Worm (Caenorhabditis elegans) whole organism, L4 larva: ENCODE results near the gene Y58A7A.1.

Experiments
- F37D6.2 ChIP-seq: sonication (generic microtip); optimal IDR thresholded peaks from 2 replicates; lab custom pipeline; 2016; ENCODE audit warnings: mild to moderate bottlenecking, missing genetic modification characterization, missing compliant biosample characterization
- R02D3.7 ChIP-seq: fragments of 150-350 bp; sonication (generic microtip); optimal IDR thresholded peaks from 3 replicates; lab custom pipeline; 2014; ENCODE audit warnings: missing biosample characterization, missing genetic modification characterization
- T26A8.4 ChIP-seq: fragments of 200-800 bp; sonication (Bioruptor generic); IDR thresholded peaks from 2 replicates; pipeline ENCODE4 v1.3.6; 2022; ENCODE audit warnings: missing genetic modification characterization, missing compliant biosample characterization
- Y48G9A.11 ChIP-seq: fragments of 200-800 bp; sonication (Bioruptor generic); IDR thresholded peaks from 2 replicates; pipeline ENCODE4 v1.3.6; 2022; ENCODE audit warnings: missing genetic modification reagents, missing genetic modification characterization, missing compliant biosample characterization
- Y5F2A.4 ChIP-seq: fragments of 200-800 bp; sonication (Bioruptor generic); optimal IDR thresholded peaks from 2 replicates; lab custom pipeline; 2018; ENCODE audit warnings: mild to moderate bottlenecking, missing genetic modification characterization, missing compliant biosample characterization
- Y75B8A.6 ChIP-seq: fragments of 200-800 bp; sonication (Bioruptor generic); IDR thresholded peaks from 2 replicates; pipeline ENCODE4 v1.3.6; 2022; ENCODE audit warnings: missing genetic modification reagents, missing genetic modification characterization, missing compliant biosample characterization
- ZK337.2 ChIP-seq: fragments of 200-800 bp; sonication (Bioruptor generic); IDR thresholded peaks from 2 replicates; pipeline ENCODE4 v1.3.6; 2022; ENCODE audit warnings: missing genetic modification reagents, missing genetic modification characterization, missing compliant biosample characterization
- ZK546.5 ChIP-seq, 2 experiments: sonication (generic microtip); optimal IDR thresholded peaks; 2 replicates each; lab custom pipeline; 2017; ENCODE audit warnings: missing biosample characterization in 2 of 2, missing genetic modification characterization in 2 of 2
- ama-1 ChIP-seq: fragments of 150-350 bp; optimal IDR thresholded peaks from 2 replicates; lab custom pipeline; 2014; ENCODE audit warnings: inconsistent platforms, mixed read lengths
- ceh-28 ChIP-seq: fragments of 150-350 bp; optimal IDR thresholded peaks from 2 replicates; lab custom pipeline; 2014; ENCODE audit warnings: missing biosample characterization, missing genetic modification reagents, missing genetic modification characterization
- ceh-44 ChIP-seq: fragments of 200-800 bp; sonication (Bioruptor generic); IDR thresholded peaks from 2 replicates; pipeline ENCODE4 v1.3.6; 2022; ENCODE audit warnings: missing genetic modification reagents, missing genetic modification characterization, missing compliant biosample characterization
- ces-1 ChIP-seq: fragments of 150-350 bp; sonication (generic microtip); optimal IDR thresholded peaks from 4 replicates; lab custom pipeline; 2014; ENCODE audit warnings: missing biosample characterization, missing genetic modification reagents, missing genetic modification characterization
- cey-2 ChIP-seq: sonication (generic microtip); optimal IDR thresholded peaks from 3 replicates; lab custom pipeline; 2017; ENCODE audit warnings: missing genetic modification characterization, mild to moderate bottlenecking, missing compliant biosample characterization, antibody characterized with exemption, borderline replicate concordance; ENCODE audit not compliant: insufficient read depth
- ctbp-1 ChIP-seq: fragments of 200-800 bp; sonication (Bioruptor generic); IDR thresholded peaks from 2 replicates; pipeline ENCODE4 v1.3.6; 2022; ENCODE audit warnings: missing genetic modification reagents, missing genetic modification characterization, missing compliant biosample characterization
- daf-16 ChIP-seq, 3 experiments: sonication (generic microtip); optimal IDR thresholded peaks; 2 replicates each; lab custom pipeline; 2016 to 2017; ENCODE audit warnings: missing genetic modification characterization in 3 of 3, missing genetic modification reagents in 3 of 3, mild to moderate bottlenecking in 2 of 3, missing compliant biosample characterization in 2 of 3, missing biosample characterization in 1 of 3, moderate library complexity in 1 of 3
- daf-19 ChIP-seq: fragments of 200-800 bp; sonication (Bioruptor generic); conservative IDR thresholded peaks from 2 replicates; pipeline ENCODE4 v1.3.6; 2022; ENCODE audit warnings: missing genetic modification characterization, missing compliant biosample characterization
- dmd-6 ChIP-seq: fragments of 200-800 bp; sonication (Bioruptor generic); IDR thresholded peaks from 2 replicates; pipeline ENCODE4 v1.3.6; 2022; ENCODE audit warnings: missing genetic modification reagents, missing genetic modification characterization, missing compliant biosample characterization
- dmd-9 ChIP-seq: fragments of 200-800 bp; sonication (Bioruptor generic); IDR thresholded peaks from 2 replicates; pipeline ENCODE4 v1.3.6; 2022; ENCODE audit warnings: missing genetic modification reagents, missing genetic modification characterization, missing compliant biosample characterization
- dpl-1 ChIP-seq: fragments of 150-350 bp; optimal IDR thresholded peaks from 2 replicates; lab custom pipeline; 2014; ENCODE audit warnings: missing biosample characterization, missing genetic modification reagents, missing genetic modification characterization
- duxl-1 ChIP-seq: sonication (generic microtip); optimal IDR thresholded peaks from 2 replicates; lab custom pipeline; 2016; ENCODE audit warnings: mild to moderate bottlenecking, missing genetic modification characterization, moderate library complexity, missing compliant biosample characterization; ENCODE audit not compliant: poor library complexity
- egl-27 ChIP-seq: sonication (generic microtip); optimal IDR thresholded peaks from 3 replicates; lab custom pipeline; 2017; ENCODE audit warnings: missing biosample characterization, missing genetic modification reagents, missing genetic modification characterization
- hif-1 ChIP-seq, 2 experiments: sonication (generic microtip); optimal IDR thresholded peaks; 2 replicates each; lab custom pipeline; 2016 to 2017; ENCODE audit warnings: missing compliant biosample characterization in 2 of 2, missing genetic modification characterization in 2 of 2, missing genetic modification reagents in 2 of 2, missing genotype in 2 of 2, mild to moderate bottlenecking in 1 of 2
- lin-1 ChIP-seq: fragments of 200-800 bp; sonication (Bioruptor generic); IDR thresholded peaks from 2 replicates; pipeline ENCODE4 v1.3.6; 2022; ENCODE audit warnings: missing genetic modification reagents, missing genetic modification characterization, missing compliant biosample characterization
- lin-13 ChIP-seq: fragments of 150-350 bp; optimal IDR thresholded peaks from 2 replicates; lab custom pipeline; 2014; ENCODE audit warnings: missing biosample characterization, missing genetic modification reagents, missing genetic modification characterization
- lir-3 ChIP-seq: sonication (generic microtip); optimal IDR thresholded peaks from 2 replicates; lab custom pipeline; 2016; ENCODE audit warnings: mild to moderate bottlenecking, missing genetic modification characterization, missing compliant biosample characterization
- lsy-2 ChIP-seq, 2 experiments: fragments of 150-350 bp in 1 of 2; sonication (generic microtip) in 1 of 2; optimal IDR thresholded peaks; 2 replicates each; lab custom pipeline; 2014 to 2017; ENCODE audit warnings: missing biosample characterization in 2 of 2, missing genetic modification characterization in 2 of 2
- mdl-1 ChIP-seq, 2 experiments: fragments of 150-350 bp in 1 of 2; sonication (generic microtip) in 1 of 2; optimal IDR thresholded peaks; 2 replicates each; lab custom pipeline; 2014 to 2017; ENCODE audit warnings: missing biosample characterization in 2 of 2, missing genetic modification characterization in 2 of 2
- mxl-2 ChIP-seq: fragments of 200-800 bp; sonication (Bioruptor generic); conservative IDR thresholded peaks from 2 replicates; pipeline ENCODE4 v1.3.6; 2022; ENCODE audit warnings: missing genetic modification reagents, missing genetic modification characterization, missing compliant biosample characterization
- nhr-102 ChIP-seq: sonication (generic microtip); optimal IDR thresholded peaks from 2 replicates; lab custom pipeline; 2016; ENCODE audit warnings: mild to moderate bottlenecking, missing genetic modification characterization, moderate library complexity, missing compliant biosample characterization
- nhr-11 ChIP-seq: fragments of 150-350 bp; optimal IDR thresholded peaks from 2 replicates; lab custom pipeline; 2014; ENCODE audit warnings: missing biosample characterization, missing genetic modification characterization
- nhr-111 ChIP-seq: fragments of 200-800 bp; sonication (Bioruptor generic); optimal IDR thresholded peaks from 2 replicates; lab custom pipeline; 2018; ENCODE audit warnings: mild to moderate bottlenecking, missing genetic modification characterization, missing compliant biosample characterization
- nhr-25 ChIP-seq: sonication (generic microtip); optimal IDR thresholded peaks from 2 replicates; lab custom pipeline; 2017; ENCODE audit warnings: missing genetic modification characterization, mild to moderate bottlenecking, missing compliant biosample characterization, antibody characterized with exemption, moderate library complexity, borderline replicate concordance; ENCODE audit not compliant: insufficient read depth
- nhr-28 ChIP-seq: fragments of 150-350 bp; optimal IDR thresholded peaks from 2 replicates; lab custom pipeline; 2014; ENCODE audit warnings: missing biosample characterization, missing genetic modification characterization
- nhr-42 ChIP-seq: fragments of 200-800 bp; sonication (Bioruptor generic); IDR thresholded peaks from 2 replicates; pipeline ENCODE4 v1.3.6; 2022; ENCODE audit warnings: missing genetic modification characterization, missing compliant biosample characterization
- pha-4 ChIP-seq, 2 experiments: fragments of 150-350 bp in 1 of 2; fragments of 200-800 bp in 1 of 2; sonication (Bioruptor generic) in 1 of 2; IDR thresholded peaks in 1 of 2; optimal IDR thresholded peaks in 1 of 2; 2 replicates each; pipeline versions ENCODE4 v1.3.6 to Lab custom; 2014 to 2022; ENCODE audit warnings: missing genetic modification characterization in 2 of 2, missing genetic modification reagents in 2 of 2, missing biosample characterization in 1 of 2, missing compliant biosample characterization in 1 of 2
- php-3 ChIP-seq: fragments of 200-800 bp; sonication (Bioruptor generic); IDR thresholded peaks from 2 replicates; pipeline ENCODE4 v1.3.6; 2022; ENCODE audit warnings: missing genetic modification reagents, missing genetic modification characterization, missing compliant biosample characterization
- pqm-1 ChIP-seq: sonication (generic microtip); optimal IDR thresholded peaks from 2 replicates; lab custom pipeline; 2017; ENCODE audit warnings: missing biosample characterization, missing genetic modification characterization
- rbr-2 ChIP-seq: sonication (generic microtip); optimal IDR thresholded peaks from 2 replicates; lab custom pipeline; 2016; ENCODE audit warnings: missing genotype, missing genetic modification characterization, missing compliant biosample characterization
- sdz-12 ChIP-seq: fragments of 200-800 bp; sonication (Bioruptor generic); optimal IDR thresholded peaks from 2 replicates; lab custom pipeline; 2018; ENCODE audit warnings: mild to moderate bottlenecking, missing genetic modification characterization, missing compliant biosample characterization
- tag-97 ChIP-seq: fragments of 200-800 bp; sonication (Bioruptor generic); IDR thresholded peaks from 2 replicates; pipeline ENCODE4 v1.3.6; 2022; ENCODE audit warnings: missing genetic modification characterization, missing compliant biosample characterization
- unc-130 ChIP-seq: sonication (generic microtip); optimal IDR thresholded peaks from 2 replicates; lab custom pipeline; 2016; ENCODE audit warnings: missing genetic modification reagents, missing genetic modification characterization, missing compliant biosample characterization
- vab-7 ChIP-seq: fragments of 200-800 bp; sonication (Bioruptor generic); IDR thresholded peaks from 2 replicates; pipeline ENCODE4 v1.3.6; 2022; ENCODE audit warnings: missing genetic modification reagents, missing genetic modification characterization, missing compliant biosample characterization
- zfp-2 ChIP-seq: sonication (generic microtip); optimal IDR thresholded peaks from 2 replicates; lab custom pipeline; 2016; ENCODE audit warnings: mild to moderate bottlenecking, missing genetic modification characterization, missing compliant biosample characterization
- zip-11 ChIP-seq: fragments of 200-800 bp; sonication (Bioruptor generic); IDR thresholded peaks from 2 replicates; pipeline ENCODE4 v1.3.6; 2022; ENCODE audit warnings: missing genetic modification characterization, missing compliant biosample characterization

Y58A7A.1 gene

ce11 chrV:5064761-5065421 lies 4.4 kb downstream of the Y58A7A.1 start, which contains the start of gene mlk-1 (continued):
- TF ChIP-seq rbr-2 (tag; lab: Kevin White, UChicago) (peak; percentile 78), zip-11 (GFP tag; lab: Robert Waterston, UW) (no peak), mdl-1 (tag; optimal IDR thresholded peaks at IDR 0.05; lab: Kevin White, UChicago) (peak in 1 of 2 experiments; percentile 95), Y5F2A.4 (GFP tag; lab: Kevin White, UChicago) (no peak), zfp-2 (tag; lab: Kevin White, UChicago) (no peak), ZK546.5 (tag; optimal IDR thresholded peaks at IDR 0.05; lab: Kevin White, UChicago) (no peak), ZK337.2 (GFP tag; lab: Robert Waterston, UW) (no peak), tag-97 (GFP tag; lab: Robert Waterston, UW) (no peak), nhr-25 (tag; lab: Kevin White, UChicago) (peak; percentile 60), nhr-102 (tag; lab: Kevin White, UChicago) (no peak), php-3 (no peak), pqm-1 (tag; lab: Kevin White, UChicago) (peak; percentile 26), lin-13 (GFP tag; lab: Kevin White, UChicago) (no peak)

ce11 chrV:5053335-5053734 lies 16.0 kb downstream of the Y58A7A.1 start, which contains the start of gene cwp-4:
TSS of gene cwp-4 (plus strand) at chrV:5053635.
- no peak for TF ChIP-seq dmd-6
- TF ChIP-seq R02D3.7 (tag; lab: Kevin White, UChicago) = no peak
- no peak for TF ChIP-seq lin-1
- no peak for TF ChIP-seq Y75B8A.6
- no peak for TF ChIP-seq Y48G9A.11 (GFP tag; lab: Robert Waterston, UW)
- TF ChIP-seq zfp-2 (tag; lab: Kevin White, UChicago) = no peak
- TF ChIP-seq lir-3 (tag; lab: Kevin White, UChicago) = no peak
- no peak for TF ChIP-seq lsy-2 (tag; optimal IDR thresholded peaks at IDR 0.05; lab: Kevin White, UChicago)
- TF ChIP-seq mxl-2 (GFP tag; lab: Robert Waterston, UW) = no peak
- TF ChIP-seq daf-19 = no peak
- TF ChIP-seq cey-2 (tag; lab: Kevin White, UChicago) = no peak
- no peak for TF ChIP-seq F37D6.2 (tag; lab: Kevin White, UChicago)
- no peak for TF ChIP-seq egl-27
- no peak for TF ChIP-seq ces-1 (GFP tag; lab: Kevin White, UChicago)
- no peak for TF ChIP-seq duxl-1 (tag; lab: Kevin White, UChicago)
- TF ChIP-seq ceh-44 (GFP tag; lab: Robert Waterston, UW) = no peak
- TF ChIP-seq zip-11 (GFP tag; lab: Robert Waterston, UW) = no peak
- no peak for TF ChIP-seq daf-16 (GFP tag; optimal IDR thresholded peaks at IDR 0.05; lab: Kevin White, UChicago)
- no peak for TF ChIP-seq daf-16 (tag; optimal IDR thresholded peaks at IDR 0.05; lab: Kevin White, UChicago)
- TF ChIP-seq hif-1 (tag; optimal IDR thresholded peaks at IDR 0.05; lab: Kevin White, UChicago) = no peak
- TF ChIP-seq ama-1 (lab: Kevin White, UChicago) = no peak
- TF ChIP-seq, all 104 proteins: peak for 0

- TF ChIP-seq pha-4 (GFP tag; IDR thresholded peaks at IDR 0.05; lab: Robert Waterston, UW) = no peak
- no peak for TF ChIP-seq pha-4 (tag; optimal IDR thresholded peaks at IDR 0.05; lab: Kevin White, UChicago)
- no peak for TF ChIP-seq vab-7 (GFP tag; lab: Robert Waterston, UW)
- TF ChIP-seq nhr-11 (tag; lab: Kevin White, UChicago) = no peak
- no peak for TF ChIP-seq sdz-12 (GFP tag; lab: Kevin White, UChicago)
- TF ChIP-seq T26A8.4 (GFP tag; lab: Robert Waterston, UW) = no peak
- TF ChIP-seq ceh-28 (tag; lab: Kevin White, UChicago) = no peak
- TF ChIP-seq php-3 = no peak
- TF ChIP-seq unc-130 (GFP tag; lab: Kevin White, UChicago) = no peak
- no peak for TF ChIP-seq Y75B8A.6
- TF ChIP-seq nhr-28 = no peak
- TF ChIP-seq daf-19 = no peak
- TF ChIP-seq nhr-42 (GFP tag; lab: Robert Waterston, UW) = no peak
- TF ChIP-seq F37D6.2 (tag; lab: Kevin White, UChicago) = no peak
- no peak for TF ChIP-seq dpl-1 (GFP tag; lab: Kevin White, UChicago)
- TF ChIP-seq nhr-111 (GFP tag; lab: Kevin White, UChicago) = no peak
- no peak for TF ChIP-seq dmd-9
- no peak for TF ChIP-seq ctbp-1
- TF ChIP-seq mdl-1 (tag; optimal IDR thresholded peaks at IDR 0.05; lab: Kevin White, UChicago) = no peak
- no peak for TF ChIP-seq cey-2 (tag; lab: Kevin White, UChicago)
Measured at ce11 chrV:5052233-5052632, 17.1 kb downstream of the Y58A7A.1 start, which contains the start of gene K11D12.12. TSS of gene K11D12.12 (plus strand) at chrV:5052261.
